Fruit fly (Drosophila melanogaster) whole organism, embryonic: Measurements from ENCODE around the gene elB.

Experiments
- Awh ChIP-seq: fragments of 200-800 bp; sonication (Bioruptor generic); IDR thresholded peaks from 2 replicates; pipeline ENCODE4, ENCODE4 v1.3.6; 2022; ENCODE audit warnings: missing biosample characterization, missing genetic modification characterization
- B-H1 ChIP-seq: fragments of 200-800 bp; sonication (Bioruptor generic); IDR thresholded peaks from 3 replicates; pipeline ENCODE4 v1.3.6; 2022; ENCODE audit warnings: missing biosample characterization, missing genetic modification characterization
- BEAF-32 ChIP-seq: fragments of 200-800 bp; sonication (Bioruptor generic); optimal IDR thresholded peaks from 3 replicates; lab custom pipeline; 2017; ENCODE audit warnings: missing biosample characterization, missing genetic modification characterization, mild to moderate bottlenecking, moderate library complexity, missing genetic modification reagents
- Bdp1 ChIP-seq: fragments of 200-800 bp; sonication (Bioruptor generic); optimal IDR thresholded peaks from 3 replicates; lab custom pipeline; 2016; ENCODE audit warnings: missing biosample characterization, missing genetic modification characterization
- Bgb ChIP-seq: fragments of 200-800 bp; sonication (Bioruptor generic); IDR thresholded peaks from 2 replicates; pipeline ENCODE4 v1.3.6; 2022; ENCODE audit warnings: missing biosample characterization, missing genetic modification characterization; ENCODE audit not compliant: partially characterized antibody
- CG10431 ChIP-seq: fragments of 200-800 bp; sonication (Bioruptor generic); optimal IDR thresholded peaks from 3 replicates; lab custom pipeline; 2018; ENCODE audit warnings: missing biosample characterization, mild to moderate bottlenecking, missing genetic modification characterization
- CG11723 ChIP-seq: fragments of 200-800 bp; sonication (Bioruptor generic); optimal IDR thresholded peaks from 2 replicates; lab custom pipeline; 2017; ENCODE audit warnings: missing biosample characterization, mild to moderate bottlenecking, missing genetic modification characterization
- CG12104 ChIP-seq: fragments of 200-800 bp; sonication (Bioruptor generic); optimal IDR thresholded peaks from 3 replicates; lab custom pipeline; 2016; ENCODE audit warnings: missing biosample characterization, missing genetic modification characterization
- CG12219 ChIP-seq: fragments of 200-800 bp; sonication (Bioruptor generic); optimal IDR thresholded peaks from 3 replicates; lab custom pipeline; 2018; ENCODE audit warnings: missing biosample characterization, mild to moderate bottlenecking, missing genetic modification characterization
- CG14441 ChIP-seq: fragments of 200-800 bp; sonication (Bioruptor generic); IDR thresholded peaks from 2 replicates; pipeline ENCODE4 v1.3.6; 2022; ENCODE audit warnings: missing biosample characterization, missing genetic modification characterization
- CG15479 ChIP-seq: fragments of 200-800 bp; sonication (Bioruptor generic); optimal IDR thresholded peaks from 3 replicates; lab custom pipeline; 2019; ENCODE audit warnings: missing biosample characterization, mild to moderate bottlenecking, missing genetic modification characterization, moderate library complexity
- CG16863 ChIP-seq: fragments of 200-800 bp; sonication (Bioruptor generic); optimal IDR thresholded peaks from 3 replicates; lab custom pipeline; 2016; ENCODE audit warnings: missing biosample characterization, missing genetic modification characterization
- CG17568 ChIP-seq: fragments of 200-800 bp; sonication (Bioruptor generic); optimal IDR thresholded peaks from 2 replicates; lab custom pipeline; 2018; ENCODE audit warnings: missing biosample characterization, mild to moderate bottlenecking, missing genetic modification characterization, moderate library complexity
- CG17612 ChIP-seq: fragments of 200-800 bp; sonication (Bioruptor generic); IDR thresholded peaks from 2 replicates; pipeline ENCODE4 v1.3.6; 2022; ENCODE audit warnings: missing biosample characterization, missing genetic modification characterization
- CG18476 ChIP-seq: fragments of 200-800 bp; sonication (Bioruptor generic); optimal IDR thresholded peaks from 2 replicates; lab custom pipeline; 2016; ENCODE audit warnings: missing biosample characterization, mild to moderate bottlenecking, missing genetic modification characterization
- CG32772 ChIP-seq: fragments of 200-800 bp; sonication (Bioruptor generic); IDR thresholded peaks from 2 replicates; pipeline ENCODE4 v1.3.6; 2022; ENCODE audit warnings: missing biosample characterization, missing genetic modification characterization
- CG34224 ChIP-seq: fragments of 200-800 bp; sonication (Bioruptor generic); IDR thresholded peaks from 3 replicates; pipeline ENCODE4 v1.3.6; 2022; ENCODE audit warnings: missing biosample characterization, missing genetic modification characterization; ENCODE audit not compliant: partially characterized antibody
- CG34376 ChIP-seq: fragments of 200-800 bp; sonication (Bioruptor generic); optimal IDR thresholded peaks from 2 replicates; lab custom pipeline; 2018; ENCODE audit warnings: missing biosample characterization, mild to moderate bottlenecking, missing genetic modification characterization
- CG6175 ChIP-seq: fragments of 200-800 bp; sonication (Bioruptor generic); IDR thresholded peaks from 3 replicates; pipeline ENCODE4 v1.3.6; 2022; ENCODE audit warnings: missing biosample characterization, missing genetic modification characterization
- CG7556 ChIP-seq: fragments of 200-800 bp; sonication (Bioruptor generic); optimal IDR thresholded peaks from 2 replicates; lab custom pipeline; 2017; ENCODE audit warnings: missing biosample characterization, mild to moderate bottlenecking, missing genetic modification characterization
- CG7745 ChIP-seq: fragments of 200-800 bp; sonication (Bioruptor generic); optimal IDR thresholded peaks from 2 replicates; lab custom pipeline; 2018; ENCODE audit warnings: missing biosample characterization, mild to moderate bottlenecking, missing genetic modification characterization, moderate library complexity
- CG7839 ChIP-seq: fragments of 200-800 bp; sonication (Bioruptor generic); optimal IDR thresholded peaks from 3 replicates; lab custom pipeline; 2018; ENCODE audit warnings: missing biosample characterization, mild to moderate bottlenecking, missing genetic modification characterization, moderate library complexity
- CG8089 ChIP-seq: fragments of 200-800 bp; sonication (Bioruptor generic); optimal IDR thresholded peaks from 3 replicates; lab custom pipeline; 2016; ENCODE audit warnings: missing biosample characterization, missing genetic modification characterization
- CG9797 ChIP-seq: fragments of 200-800 bp; sonication (Bioruptor generic); optimal IDR thresholded peaks from 3 replicates; lab custom pipeline; 2018; ENCODE audit warnings: missing biosample characterization, mild to moderate bottlenecking, missing genetic modification characterization
- CoRest ChIP-seq: fragments of 200-800 bp; sonication (Bioruptor generic); optimal IDR thresholded peaks from 3 replicates; lab custom pipeline; 2018; ENCODE audit warnings: missing biosample characterization, mild to moderate bottlenecking, missing genetic modification characterization, moderate library complexity
- Dfd ChIP-seq, 2 experiments: fragments of >200 bp; optimal IDR thresholded peaks; 2 replicates each; lab custom pipeline; 2017; ENCODE audit warnings: missing biosample characterization in 2 of 2, missing genetic modification characterization in 2 of 2
- Dp ChIP-seq: fragments of 200-800 bp; sonication (Bioruptor generic); optimal IDR thresholded peaks from 2 replicates; lab custom pipeline; 2018; ENCODE audit warnings: missing biosample characterization, mild to moderate bottlenecking, missing genetic modification characterization, moderate library complexity
- Ets65A ChIP-seq: fragments of 200-800 bp; sonication (Bioruptor generic); peaks from one replicate; lab custom pipeline; 2016; ENCODE audit warnings: missing biosample characterization, missing genetic modification characterization
- GATAe ChIP-seq: fragments of 200-800 bp; sonication (Bioruptor generic); conservative IDR thresholded peaks from 2 replicates; pipeline ENCODE4 v1.3.6; 2022; ENCODE audit warnings: missing biosample characterization, missing genetic modification characterization
- Hr3 ChIP-seq: fragments of 200-800 bp; sonication (Bioruptor generic); optimal IDR thresholded peaks from 3 replicates; lab custom pipeline; 2016; ENCODE audit warnings: missing biosample characterization, missing genetic modification characterization
- Jarid2 ChIP-seq: fragments of 200-800 bp; sonication (Bioruptor generic); optimal IDR thresholded peaks from 3 replicates; lab custom pipeline; 2017; ENCODE audit warnings: mild to moderate bottlenecking, missing biosample characterization, missing genetic modification reagents, missing genetic modification characterization
- NC2β ChIP-seq: fragments of 200-800 bp; sonication (Bioruptor generic); optimal IDR thresholded peaks from 2 replicates; lab custom pipeline; 2016; ENCODE audit warnings: missing biosample characterization, missing genetic modification characterization
- Nf-YA ChIP-seq: fragments of 200-800 bp; sonication (Bioruptor generic); IDR thresholded peaks from 2 replicates; pipeline ENCODE4 v1.3.6; 2022; ENCODE audit warnings: missing biosample characterization, missing genetic modification characterization
- Usf ChIP-seq: fragments of 200-800 bp; sonication (Bioruptor generic); optimal IDR thresholded peaks from 2 replicates; lab custom pipeline; 2017; ENCODE audit warnings: missing genotype, missing biosample characterization, missing genetic modification characterization
- abd-A ChIP-seq: fragments of 200-800 bp; sonication (Bioruptor generic); optimal IDR thresholded peaks from 3 replicates; lab custom pipeline; 2019; ENCODE audit warnings: missing biosample characterization, mild to moderate bottlenecking, missing genetic modification characterization, moderate library complexity
- br ChIP-seq: fragments of >200 bp; optimal IDR thresholded peaks from 2 replicates; lab custom pipeline; 2017
- btn ChIP-seq: fragments of 200-800 bp; sonication (Bioruptor generic); optimal IDR thresholded peaks from 2 replicates; lab custom pipeline; 2016; ENCODE audit warnings: missing biosample characterization, missing genetic modification characterization
- dan ChIP-seq: fragments of 200-800 bp; sonication (Bioruptor generic); IDR thresholded peaks from 2 replicates; pipeline ENCODE4 v1.3.6; 2022; ENCODE audit warnings: missing biosample characterization, missing genetic modification characterization
- ewg ChIP-seq: fragments of 200-800 bp; sonication (Bioruptor generic); optimal IDR thresholded peaks from 3 replicates; lab custom pipeline; 2017; ENCODE audit warnings: mild to moderate bottlenecking, missing biosample characterization, missing genetic modification reagents, missing genetic modification characterization
- gsb ChIP-seq: fragments of 200-800 bp; sonication (Bioruptor generic); IDR thresholded peaks from 2 replicates; pipeline ENCODE4 v1.3.6; 2022; ENCODE audit warnings: missing biosample characterization, missing genetic modification characterization
- klu ChIP-seq: fragments of 200-800 bp; sonication (Bioruptor generic); IDR thresholded peaks from 2 replicates; pipeline ENCODE4 v1.3.6; 2022; ENCODE audit warnings: missing biosample characterization, missing genetic modification characterization
- prd ChIP-seq, 3 experiments: fragments of >200 bp in 2 of 3; fragments of 200-800 bp in 1 of 3; sonication (Bioruptor generic) in 1 of 3; optimal IDR thresholded peaks in 2 of 3; IDR thresholded peaks in 1 of 3; 2 replicates in 2 of 3; 3 replicates in 1 of 3; pipeline versions ENCODE4 v1.3.6 to Lab custom; 2017 to 2022; ENCODE audit warnings: missing biosample characterization in 1 of 3, missing genetic modification characterization in 1 of 3
- pum ChIP-seq: fragments of 200-800 bp; sonication (Bioruptor generic); optimal IDR thresholded peaks from 2 replicates; lab custom pipeline; 2016; ENCODE audit warnings: missing biosample characterization, missing genetic modification characterization
- sc ChIP-seq, 3 experiments: fragments of >200 bp in 2 of 3; fragments of 200-800 bp in 1 of 3; sonication (Bioruptor generic) in 1 of 3; optimal IDR thresholded peaks; 2 replicates in 2 of 3; 3 replicates in 1 of 3; lab custom pipeline; 2017; ENCODE audit warnings: mild to moderate bottlenecking in 1 of 3, missing biosample characterization in 1 of 3, missing genetic modification characterization in 1 of 3, missing genetic modification reagents in 1 of 3
- so ChIP-seq: fragments of 200-800 bp; sonication (Bioruptor generic); IDR thresholded peaks from 3 replicates; pipeline ENCODE4 v1.3.6; 2022; ENCODE audit warnings: missing biosample characterization, missing genetic modification characterization
- tna ChIP-seq: fragments of 200-800 bp; sonication (Bioruptor generic); IDR thresholded peaks from 2 replicates; pipeline ENCODE4 v1.3.6; 2022; ENCODE audit warnings: missing biosample characterization, missing genetic modification characterization; ENCODE audit not compliant: partially characterized antibody
- vvl ChIP-seq: fragments of 200-800 bp; sonication (Bioruptor generic); IDR thresholded peaks from 2 replicates; pipeline ENCODE4 v1.3.6; 2022; ENCODE audit warnings: missing biosample characterization, missing genetic modification characterization
- z ChIP-seq: fragments of 200-800 bp; sonication (Bioruptor generic); IDR thresholded peaks from 3 replicates; pipeline ENCODE4 v1.3.6; 2022; ENCODE audit warnings: missing biosample characterization, missing genetic modification characterization

Gene elB

dm6 chr2L:14355033-14355851, 54.1 kb downstream of the elB start, which contains the start of gene Rab14 (continued):
- TF ChIP-seq CG7556 (peak; percentile 81), NC2β (GFP tag; lab: Kevin White, UChicago) (peak; percentile 44), B-H1 (GFP tag; lab: Robert Waterston, UW) (peak; percentile 68), btn (GFP tag; lab: Kevin White, UChicago) (peak; percentile 5), abd-A (tag; lab: Kevin White, UChicago) (peak; percentile 22), CG11723 (peak; percentile 79), z (GFP tag; lab: Robert Waterston, UW) (no peak), gsb (peak; percentile 63), CG8089 (GFP tag; lab: Kevin White, UChicago) (peak; percentile 57), CG32772 (GFP tag; lab: Robert Waterston, UW) (peak; percentile 49), CG9797 (GFP tag; lab: Kevin White, UChicago) (peak; percentile 99), ewg (GFP tag; lab: Kevin White, UChicago) (peak; percentile 68), Nf-YA (GFP tag; lab: Robert Waterston, UW) (peak; percentile 69), BEAF-32 (GFP tag; lab: Kevin White, UChicago) (peak; percentile 88), CG12219 (peak; percentile 76), klu (GFP tag; lab: Robert Waterston, UW) (peak; percentile 65), Bdp1 (GFP tag; lab: Kevin White, UChicago) (peak; percentile 34), CG6175 (GFP tag; lab: Robert Waterston, UW) (peak; percentile 35; the same call in 1 of the 3 replicates), Dp (GFP tag; lab: Kevin White, UChicago) (peak; percentile 58), CG7745 (no peak), Bgb (GFP tag; lab: Robert Waterston, UW) (peak; percentile 91), Dfd (GFP tag; optimal IDR thresholded peaks at IDR 0.05; lab: Kevin White, UChicago) (no peak), Ets65A (peak; percentile 91), CG7839 (peak; percentile 81), CG12104 (GFP tag; lab: Kevin White, UChicago) (peak; percentile 66), CG17612 (GFP tag; lab: Robert Waterston, UW) (0 out of 2 replicates have a peak, but pooled peaks have one; percentile 20), CG18476 (GFP tag; lab: Kevin White, UChicago) (peak; percentile 61), prd (optimal IDR thresholded peaks at IDR 0.05; lab: Kevin White, UChicago) (no peak), prd (GFP tag; IDR thresholded peaks at IDR 0.05; lab: Robert Waterston, UW) (peak; percentile 82), CG15479 (GFP tag; lab: Kevin White, UChicago) (peak; percentile 48), tna (GFP tag; lab: Robert Waterston, UW) (peak; percentile 87), GATAe (GFP tag; lab: Robert Waterston, UW) (0 out of 2 replicates have a peak, but pooled peaks have one; percentile 22), br (lab: Kevin White, UChicago) (no peak), Hr3 (peak; percentile 72), so (GFP tag; lab: Robert Waterston, UW) (no peak), pum (GFP tag; lab: Kevin White, UChicago) (peak; percentile 64), CG14441 (GFP tag; lab: Robert Waterston, UW) (peak; percentile 72), CG34376 (GFP tag; lab: Kevin White, UChicago) (peak; percentile 37), CG16863 (GFP tag; lab: Kevin White, UChicago) (peak; percentile 34), sc (optimal IDR thresholded peaks at IDR 0.05; lab: Kevin White, UChicago) (no peak), sc (GFP tag; optimal IDR thresholded peaks at IDR 0.05; lab: Kevin White, UChicago) (peak; percentile 67), Awh (peak; percentile 83), CG10431 (peak; percentile 55), CG34224 (GFP tag; lab: Robert Waterston, UW) (peak; percentile 89), Jarid2 (GFP tag; lab: Kevin White, UChicago) (peak; percentile 19), CoRest (tag; lab: Kevin White, UChicago) (peak; percentile 84), CG17568 (GFP tag; lab: Kevin White, UChicago) (peak; percentile 82), Usf (peak; percentile 24), dan (GFP tag; lab: Robert Waterston, UW) (no peak), vvl (GFP tag; lab: Robert Waterston, UW) (peak; percentile 93)
